Fruit fly (Drosophila melanogaster) whole organism, embryonic: ENCODE results near the gene faf.
A peak's percentile ranks its signal among the peaks of the same experiment; 100 is the strongest.

Experiments
- CG10147 ChIP-seq: fragments of 200-800 bp; sonication (Bioruptor generic); optimal IDR thresholded peaks from 2 replicates; lab custom pipeline; 2019; ENCODE audit warnings: missing biosample characterization, mild to moderate bottlenecking, missing genetic modification characterization, moderate library complexity
- Dp ChIP-seq: fragments of 200-800 bp; sonication (Bioruptor generic); optimal IDR thresholded peaks from 2 replicates; lab custom pipeline; 2018; ENCODE audit warnings: missing biosample characterization, mild to moderate bottlenecking, missing genetic modification characterization, moderate library complexity
- Ets97D ChIP-seq: fragments of 200-800 bp; sonication (Bioruptor generic); optimal IDR thresholded peaks from 3 replicates; lab custom pipeline; 2016; ENCODE audit warnings: missing biosample characterization, missing genetic modification characterization
- slou ChIP-seq: fragments of 200-800 bp; sonication (Bioruptor generic); optimal IDR thresholded peaks from 3 replicates; lab custom pipeline; 2016; ENCODE audit warnings: missing biosample characterization, missing genetic modification characterization

DNA sequence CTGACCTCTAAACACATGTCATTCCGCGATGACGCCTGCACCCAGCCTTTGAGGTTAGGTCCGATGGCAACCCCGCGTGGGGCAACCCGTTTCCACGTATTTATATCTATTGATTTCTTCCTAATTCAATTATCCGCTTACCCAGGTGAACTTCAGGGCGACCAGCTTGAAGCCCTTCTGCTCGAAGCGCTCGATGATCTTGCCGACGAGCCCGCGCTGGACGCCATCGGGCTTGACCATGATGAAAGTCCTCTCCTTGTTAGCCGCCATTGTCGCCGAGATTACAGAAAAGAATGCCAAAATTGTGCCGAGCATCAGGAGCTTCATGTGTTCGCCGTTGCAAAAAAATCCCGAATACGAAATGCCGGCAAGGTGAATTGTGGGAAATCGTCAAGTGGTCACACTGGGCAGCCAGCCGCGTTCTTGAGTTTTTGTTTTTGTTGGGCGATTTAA lies 31.2 kb upstream of the faf start, which contains the start of gene awd:
- peak; percentile 17 for TF ChIP-seq Ets97D (GFP tag; lab: Kevin White, UChicago)
- TF ChIP-seq CG10147 (GFP tag; lab: Kevin White, UChicago), result no peak
- TF ChIP-seq slou (GFP tag; lab: Kevin White, UChicago), result no peak
- TF ChIP-seq Dp (GFP tag; lab: Kevin White, UChicago), result peak; percentile 68
